Worm (Caenorhabditis elegans) whole organism, L2 larva: ENCODE results near the gene C09H10.4.

ENCODE experiments used
- egl-27 ChIP-seq: sonication (generic microtip); optimal IDR thresholded peaks from 3 replicates; lab custom pipeline; 2017; ENCODE audit warnings: missing biosample characterization, missing genetic modification reagents, missing genetic modification characterization
- nhr-12 ChIP-seq: fragments of 150-350 bp; optimal IDR thresholded peaks from 2 replicates; lab custom pipeline; 2014; ENCODE audit warnings: missing biosample characterization, missing genetic modification characterization
- sma-9 ChIP-seq, 2 experiments: fragments of 150-350 bp in 1 of 2; sonication (generic microtip) in 1 of 2; optimal IDR thresholded peaks; 2 replicates each; lab custom pipeline; 2014 to 2016; ENCODE audit warnings: missing genetic modification characterization in 2 of 2, mild to moderate bottlenecking in 1 of 2, missing biosample characterization in 1 of 2, missing compliant biosample characterization in 1 of 2, missing genetic modification reagents in 1 of 2, moderate library complexity in 1 of 2
- snpc-4 ChIP-seq: fragments of 150-350 bp; optimal IDR thresholded peaks from 2 replicates; lab custom pipeline; 2014; ENCODE audit warnings: missing biosample characterization, missing genetic modification characterization

DNA sequence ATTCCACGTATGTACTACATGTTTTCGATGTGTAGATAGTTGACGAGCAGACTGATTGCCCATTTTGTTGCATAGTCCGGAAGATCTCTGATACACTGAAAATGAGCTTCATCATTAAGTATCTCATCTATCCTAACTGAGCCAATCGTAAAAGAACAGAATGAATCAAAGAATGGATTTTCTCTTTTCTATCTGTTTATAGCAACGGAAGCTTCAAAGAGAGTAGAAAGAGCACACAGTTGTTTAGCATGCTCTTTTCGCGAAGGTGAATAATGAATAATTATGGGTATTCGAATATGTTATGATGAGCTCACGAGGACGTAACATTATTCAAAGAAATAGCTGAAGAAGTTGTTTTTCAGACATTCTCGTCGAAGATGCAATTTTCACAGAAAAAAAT lies 11.2 kb downstream of the C09H10.4 start, which contains the start of gene glb-4:
- no peak for TF ChIP-seq nhr-12 (tag; lab: Kevin White, UChicago)
- TF ChIP-seq sma-9 (GFP tag; optimal IDR thresholded peaks at IDR 0.05; lab: Kevin White, UChicago): no peak
- TF ChIP-seq sma-9 (tag; optimal IDR thresholded peaks at IDR 0.05; lab: Kevin White, UChicago): no peak
- no peak for TF ChIP-seq snpc-4 (tag; lab: Kevin White, UChicago)
- no peak for TF ChIP-seq egl-27 (tag; lab: Kevin White, UChicago)
